Worm (Caenorhabditis elegans): ENCODE data around the gene flp-5.
A peak's percentile ranks its signal among the peaks of the same experiment; 100 is the strongest.

ce11 chrX:8549026-8549425 lies 21.0 kb downstream of the flp-5 start, which contains the start of gene D2021.4:
- TF ChIP-seq ceh-9 (tag; optimal IDR thresholded peaks at IDR 0.05): no peak
- no peak for TF ChIP-seq lin-15B (tag; optimal IDR thresholded peaks at IDR 0.05)
- no peak for TF ChIP-seq mml-1 (tag; optimal IDR thresholded peaks at IDR 0.05)
- TF ChIP-seq sea-2 (GFP tag; optimal IDR thresholded peaks at IDR 0.05): no peak
- no peak for TF ChIP-seq nhr-12 (tag; optimal IDR thresholded peaks at IDR 0.05)
- TF ChIP-seq skn-1 (tag; optimal IDR thresholded peaks at IDR 0.05): no peak
- no peak for TF ChIP-seq nhr-77 (tag; optimal IDR thresholded peaks at IDR 0.05)
- no peak for TF ChIP-seq unc-39 (tag; optimal IDR thresholded peaks at IDR 0.05)
- no peak for TF ChIP-seq daf-12 (tag; optimal IDR thresholded peaks at IDR 0.05)
- no peak for TF ChIP-seq nhr-76 (tag; optimal IDR thresholded peaks at IDR 0.05)
- no peak for TF ChIP-seq nfya-1 (tag; optimal IDR thresholded peaks at IDR 0.05; ENCODE audit: insufficient read depth)
- TF ChIP-seq nhr-23 (tag; optimal IDR thresholded peaks at IDR 0.05): no peak
- peak; percentile 87 for TF ChIP-seq elt-2 (tag; optimal IDR thresholded peaks at IDR 0.05)
